Worm (Caenorhabditis elegans) whole organism, L4 larva: Measurements from ENCODE around the gene ceh-91.
A peak's percentile ranks its signal among the peaks of the same experiment; 100 is the strongest.

Source experiments
- D1046.2 ChIP-seq: fragments of 200-800 bp; sonication (Bioruptor generic); IDR thresholded peaks from 2 replicates; pipeline ENCODE4 v1.3.6; 2022; ENCODE audit warnings: missing genetic modification characterization, missing compliant biosample characterization
- F37D6.2 ChIP-seq: sonication (generic microtip); optimal IDR thresholded peaks from 2 replicates; lab custom pipeline; 2016; ENCODE audit warnings: mild to moderate bottlenecking, missing genetic modification characterization, missing compliant biosample characterization
- F44E2.7 ChIP-seq: fragments of 200-800 bp; sonication (Bioruptor generic); IDR thresholded peaks from 2 replicates; pipeline ENCODE4 v2.1.2; 2022; ENCODE audit warnings: missing genetic modification characterization, missing compliant biosample characterization
- F49E8.2 ChIP-seq: sonication (generic microtip); optimal IDR thresholded peaks from 2 replicates; lab custom pipeline; 2016; ENCODE audit warnings: missing compliant biosample characterization, mild to moderate bottlenecking, missing genetic modification characterization, borderline replicate concordance
- T20F7.1 ChIP-seq: fragments of 200-800 bp; sonication (Bioruptor generic); optimal IDR thresholded peaks from 2 replicates; lab custom pipeline; 2018; ENCODE audit warnings: mild to moderate bottlenecking, missing genetic modification characterization, missing compliant biosample characterization
- Y75B8A.6 ChIP-seq: fragments of 200-800 bp; sonication (Bioruptor generic); IDR thresholded peaks from 2 replicates; pipeline ENCODE4 v1.3.6; 2022; ENCODE audit warnings: missing genetic modification reagents, missing genetic modification characterization, missing compliant biosample characterization
- aha-1 ChIP-seq: fragments of 150-350 bp; peaks from one replicate; lab custom pipeline; 2014; ENCODE audit warnings: missing biosample characterization, missing genetic modification characterization
- ceh-32 ChIP-seq: sonication (generic microtip); optimal IDR thresholded peaks from 2 replicates; lab custom pipeline; 2016; ENCODE audit warnings: mild to moderate bottlenecking, missing genetic modification characterization, missing compliant biosample characterization; ENCODE audit not compliant: poor library complexity
- ceh-44 ChIP-seq: fragments of 200-800 bp; sonication (Bioruptor generic); IDR thresholded peaks from 2 replicates; pipeline ENCODE4 v1.3.6; 2022; ENCODE audit warnings: missing genetic modification reagents, missing genetic modification characterization, missing compliant biosample characterization
- ces-1 ChIP-seq: fragments of 150-350 bp; sonication (generic microtip); optimal IDR thresholded peaks from 4 replicates; lab custom pipeline; 2014; ENCODE audit warnings: missing biosample characterization, missing genetic modification reagents, missing genetic modification characterization
- ctbp-1 ChIP-seq: fragments of 200-800 bp; sonication (Bioruptor generic); IDR thresholded peaks from 2 replicates; pipeline ENCODE4 v1.3.6; 2022; ENCODE audit warnings: missing genetic modification reagents, missing genetic modification characterization, missing compliant biosample characterization
- dmd-8 ChIP-seq: fragments of 200-800 bp; sonication (Bioruptor generic); IDR thresholded peaks from 2 replicates; pipeline ENCODE4 v1.3.6; 2022; ENCODE audit warnings: missing genetic modification characterization, missing compliant biosample characterization
- dmd-9 ChIP-seq: fragments of 200-800 bp; sonication (Bioruptor generic); IDR thresholded peaks from 2 replicates; pipeline ENCODE4 v1.3.6; 2022; ENCODE audit warnings: missing genetic modification reagents, missing genetic modification characterization, missing compliant biosample characterization
- egl-43 ChIP-seq: fragments of 200-800 bp; sonication (Bioruptor generic); IDR thresholded peaks from 2 replicates; pipeline ENCODE4 v1.3.6; 2022; ENCODE audit warnings: missing genetic modification reagents, missing genetic modification characterization, missing compliant biosample characterization
- lim-7 ChIP-seq: fragments of 200-800 bp; sonication (Bioruptor generic); IDR thresholded peaks from 2 replicates; pipeline ENCODE4 v1.3.6; 2022; ENCODE audit warnings: missing genetic modification characterization, missing compliant biosample characterization
- lin-13 ChIP-seq: fragments of 150-350 bp; optimal IDR thresholded peaks from 2 replicates; lab custom pipeline; 2014; ENCODE audit warnings: missing biosample characterization, missing genetic modification reagents, missing genetic modification characterization
- lin-29 ChIP-seq: fragments of 200-800 bp; sonication (Bioruptor generic); IDR thresholded peaks from 2 replicates; pipeline ENCODE4 v1.3.6; 2022; ENCODE audit warnings: missing genetic modification reagents, missing genetic modification characterization, missing compliant biosample characterization
- lin-38 ChIP-seq: fragments of 200-800 bp; sonication (Bioruptor generic); IDR thresholded peaks from 2 replicates; pipeline ENCODE4 v1.3.6; 2022; ENCODE audit warnings: missing genetic modification reagents, missing genetic modification characterization, missing compliant biosample characterization
- lir-3 ChIP-seq: sonication (generic microtip); optimal IDR thresholded peaks from 2 replicates; lab custom pipeline; 2016; ENCODE audit warnings: mild to moderate bottlenecking, missing genetic modification characterization, missing compliant biosample characterization
- madf-5 ChIP-seq, 2 experiments: fragments of 200-800 bp; sonication (Bioruptor generic); IDR thresholded peaks; 2 replicates each; pipeline ENCODE4 v1.3.6; 2022; ENCODE audit warnings: missing compliant biosample characterization in 2 of 2, missing genetic modification characterization in 2 of 2
- mdl-1 ChIP-seq, 2 experiments: fragments of 150-350 bp in 1 of 2; sonication (generic microtip) in 1 of 2; optimal IDR thresholded peaks; 2 replicates each; lab custom pipeline; 2014 to 2017; ENCODE audit warnings: missing biosample characterization in 2 of 2, missing genetic modification characterization in 2 of 2
- mxl-3 ChIP-seq: fragments of 200-800 bp; sonication (Bioruptor generic); optimal IDR thresholded peaks from 2 replicates; lab custom pipeline; 2018; ENCODE audit warnings: mild to moderate bottlenecking, missing genetic modification characterization, missing compliant biosample characterization
- nhr-28 ChIP-seq: fragments of 150-350 bp; optimal IDR thresholded peaks from 2 replicates; lab custom pipeline; 2014; ENCODE audit warnings: missing biosample characterization, missing genetic modification characterization
- pha-4 ChIP-seq, 2 experiments: fragments of 150-350 bp in 1 of 2; fragments of 200-800 bp in 1 of 2; sonication (Bioruptor generic) in 1 of 2; IDR thresholded peaks in 1 of 2; optimal IDR thresholded peaks in 1 of 2; 2 replicates each; pipeline versions ENCODE4 v1.3.6 to Lab custom; 2014 to 2022; ENCODE audit warnings: missing genetic modification characterization in 2 of 2, missing genetic modification reagents in 2 of 2, missing biosample characterization in 1 of 2, missing compliant biosample characterization in 1 of 2
- php-3 ChIP-seq: fragments of 200-800 bp; sonication (Bioruptor generic); IDR thresholded peaks from 2 replicates; pipeline ENCODE4 v1.3.6; 2022; ENCODE audit warnings: missing genetic modification reagents, missing genetic modification characterization, missing compliant biosample characterization
- pqm-1 ChIP-seq: sonication (generic microtip); optimal IDR thresholded peaks from 2 replicates; lab custom pipeline; 2017; ENCODE audit warnings: missing biosample characterization, missing genetic modification characterization
- rbr-2 ChIP-seq: sonication (generic microtip); optimal IDR thresholded peaks from 2 replicates; lab custom pipeline; 2016; ENCODE audit warnings: missing genotype, missing genetic modification characterization, missing compliant biosample characterization
- set-16 ChIP-seq: fragments of 200-800 bp; sonication (Bioruptor generic); IDR thresholded peaks from 2 replicates; pipeline ENCODE4 v1.3.6; 2022; ENCODE audit warnings: missing genetic modification reagents, missing genetic modification characterization, missing compliant biosample characterization
- snpc-1.2 ChIP-seq: fragments of 200-800 bp; sonication (Bioruptor generic); IDR thresholded peaks from 2 replicates; pipeline ENCODE4 v1.3.6; 2022; ENCODE audit warnings: missing genetic modification reagents, missing genetic modification characterization, missing compliant biosample characterization
- spr-1 ChIP-seq: sonication (generic microtip); optimal IDR thresholded peaks from 2 replicates; lab custom pipeline; 2016; ENCODE audit warnings: mild to moderate bottlenecking, missing genetic modification characterization, missing compliant biosample characterization
- tra-1 ChIP-seq: fragments of 200-800 bp; sonication (Bioruptor generic); IDR thresholded peaks from 2 replicates; pipeline ENCODE4 v1.3.6; 2022; ENCODE audit warnings: missing genetic modification reagents, missing genetic modification characterization, missing compliant biosample characterization
- unc-39 ChIP-seq: sonication (generic microtip); optimal IDR thresholded peaks from 2 replicates; lab custom pipeline; 2017; ENCODE audit warnings: missing biosample characterization, missing genetic modification characterization
- zag-1 ChIP-seq: fragments of 150-350 bp; optimal IDR thresholded peaks from 2 replicates; lab custom pipeline; 2014; ENCODE audit warnings: missing biosample characterization, missing genetic modification characterization
- zfp-3 ChIP-seq: fragments of 200-800 bp; sonication (Bioruptor generic); conservative IDR thresholded peaks from 2 replicates; pipeline ENCODE4 v1.3.6; 2022; ENCODE audit warnings: missing genetic modification reagents, missing genetic modification characterization, missing compliant biosample characterization

The ceh-91 gene

ce11 chrIII:11608970-11609369 is 7.6 kb upstream of the ceh-91 start:
- TF ChIP-seq tra-1 (GFP tag; lab: Robert Waterston, UW) (0 out of 2 replicates have a peak, but pooled peaks have one; percentile 9), dmd-8 (GFP tag; lab: Robert Waterston, UW) (0 out of 2 replicates have a peak, but pooled peaks have one; percentile 53), egl-43 (GFP tag; lab: Robert Waterston, UW) (peak; percentile 56; the same call in 1 of the 2 replicates), snpc-1.2 (GFP tag; lab: Robert Waterston, UW) (0 out of 2 replicates have a peak, but pooled peaks have one; percentile 24), lin-38 (GFP tag; lab: Robert Waterston, UW) (peak; percentile 62), lim-7 (GFP tag; lab: Robert Waterston, UW) (0 out of 2 replicates have a peak, but pooled peaks have one; percentile 45), ctbp-1 (GFP tag; lab: Robert Waterston, UW) (0 out of 2 replicates have a peak, but pooled peaks have one; percentile 32)

- no peak for TF ChIP-seq dmd-9 (GFP tag; lab: Robert Waterston, UW)
- TF ChIP-seq unc-39 (tag; lab: Kevin White, UChicago) = no peak
- no peak for TF ChIP-seq lir-3 (tag; lab: Kevin White, UChicago)
- TF ChIP-seq nhr-28 (tag; lab: Kevin White, UChicago) = no peak
- no peak for TF ChIP-seq ceh-44 (GFP tag; lab: Robert Waterston, UW)
- TF ChIP-seq mdl-1 (tag; optimal IDR thresholded peaks at IDR 0.05; lab: Kevin White, UChicago) = no peak
- TF ChIP-seq spr-1 = no peak
- no peak for TF ChIP-seq T20F7.1
- TF ChIP-seq pqm-1 (tag; lab: Kevin White, UChicago) = no peak
- TF ChIP-seq madf-5 (GFP tag; IDR thresholded peaks at IDR 0.05; lab: Robert Waterston, UW) = no peak
- no peak for TF ChIP-seq F44E2.7
- TF ChIP-seq set-16 (GFP tag; lab: Robert Waterston, UW) = no peak
- no peak for TF ChIP-seq zfp-3 (GFP tag; lab: Robert Waterston, UW)
- no peak for TF ChIP-seq mxl-3
- no peak for TF ChIP-seq zag-1 (tag; lab: Kevin White, UChicago)
Observed at ce11 chrIII:11609568-11609967, 7.0 kb upstream of the ceh-91 start, which contains the start of gene Y66D12A.30. Y66D12A.30 (plus strand) TSS chrIII:11609868.

- TF ChIP-seq ceh-32 (tag; lab: Kevin White, UChicago) (no peak), aha-1 (peak; percentile 62), dmd-8 (GFP tag; lab: Robert Waterston, UW) (0 out of 2 replicates have a peak, but pooled peaks have one; percentile 39), rbr-2 (tag; lab: Kevin White, UChicago) (no peak), ces-1 (no peak), Y75B8A.6 (GFP tag; lab: Robert Waterston, UW) (no peak), set-16 (GFP tag; lab: Robert Waterston, UW) (peak; percentile 99), spr-1 (no peak), pha-4 (GFP tag; IDR thresholded peaks at IDR 0.05; lab: Robert Waterston, UW) (peak; percentile 98; the same call in 1 of the 2 replicates), pha-4 (tag; optimal IDR thresholded peaks at IDR 0.05; lab: Kevin White, UChicago) (no peak), D1046.2 (GFP tag; lab: Robert Waterston, UW) (no peak), lin-29 (GFP tag; lab: Robert Waterston, UW) (no peak), F49E8.2 (tag; lab: Kevin White, UChicago) (no peak), php-3 (GFP tag; lab: Robert Waterston, UW) (0 out of 2 replicates have a peak, but pooled peaks have one; percentile 23), lim-7 (GFP tag; lab: Robert Waterston, UW) (0 out of 2 replicates have a peak, but pooled peaks have one; percentile 3), F37D6.2 (no peak), pqm-1 (tag; lab: Kevin White, UChicago) (no peak), lin-13 (GFP tag; lab: Kevin White, UChicago) (no peak), mxl-3 (no peak)
Observed at ce11 chrIII:11611618-11612247, 4.8 kb upstream of the ceh-91 start.
